Worm (Caenorhabditis elegans) whole organism, early embryonic: Measurements from ENCODE around the gene dsb-2.

Experiments
- B0310.2 ChIP-seq: sonication (generic microtip); optimal IDR thresholded peaks from 2 replicates; lab custom pipeline; 2016; ENCODE audit warnings: mild to moderate bottlenecking, missing genetic modification characterization, missing compliant biosample characterization
- F13C5.2 ChIP-seq: sonication (generic microtip); optimal IDR thresholded peaks from 2 replicates; lab custom pipeline; 2017; ENCODE audit warnings: mild to moderate bottlenecking, missing genetic modification characterization, inconsistent platforms, missing compliant biosample characterization
- aly-1 ChIP-seq: sonication (generic microtip); optimal IDR thresholded peaks from 2 replicates; lab custom pipeline; 2016; ENCODE audit warnings: missing genetic modification characterization, missing compliant biosample characterization
- ama-1 ChIP-seq: fragments of 150-350 bp; optimal IDR thresholded peaks from 2 replicates; lab custom pipeline; 2014
- ceh-36 ChIP-seq: sonication (generic microtip); optimal IDR thresholded peaks from 2 replicates; lab custom pipeline; 2016; ENCODE audit warnings: missing genetic modification characterization, inconsistent platforms, missing compliant biosample characterization
- flt-1 ChIP-seq: fragments of 200-800 bp; sonication (Bioruptor generic); IDR thresholded peaks from 2 replicates; pipeline ENCODE4 v1.3.6; 2022; ENCODE audit warnings: missing genetic modification characterization, missing compliant biosample characterization
- hmbx-1 ChIP-seq: sonication (generic microtip); optimal IDR thresholded peaks from 2 replicates; lab custom pipeline; 2016; ENCODE audit warnings: mild to moderate bottlenecking, missing genetic modification characterization, missing compliant biosample characterization
- hmg-4 ChIP-seq: fragments of 200-800 bp; sonication (Bioruptor generic); optimal IDR thresholded peaks from 2 replicates; lab custom pipeline; 2018; ENCODE audit warnings: mild to moderate bottlenecking, missing genetic modification characterization, missing compliant biosample characterization
- hnd-1 ChIP-seq: sonication (generic microtip); optimal IDR thresholded peaks from 2 replicates; lab custom pipeline; 2016; ENCODE audit warnings: missing genetic modification characterization, missing compliant biosample characterization
- pes-1 ChIP-seq: fragments of 200-800 bp; sonication (Bioruptor generic); IDR thresholded peaks from 2 replicates; pipeline ENCODE4 v1.3.6; 2022; ENCODE audit warnings: missing genetic modification reagents, missing genetic modification characterization, missing compliant biosample characterization
- sea-1 ChIP-seq: fragments of 200-800 bp; sonication (Bioruptor generic); conservative IDR thresholded peaks from 2 replicates; pipeline ENCODE4 v1.3.6; 2022; ENCODE audit warnings: missing genetic modification characterization, missing compliant biosample characterization
- tbx-11 ChIP-seq: fragments of 200-800 bp; sonication (Bioruptor generic); IDR thresholded peaks from 2 replicates; pipeline ENCODE4 v1.3.6; 2022; ENCODE audit warnings: missing genetic modification characterization, missing compliant biosample characterization
- tbx-37 ChIP-seq: fragments of 200-800 bp; sonication (Bioruptor generic); conservative IDR thresholded peaks from 2 replicates; pipeline ENCODE4 v1.3.6; 2022; ENCODE audit warnings: missing genetic modification reagents, missing genetic modification characterization, missing compliant biosample characterization
- tra-4 ChIP-seq: sonication (generic microtip); optimal IDR thresholded peaks from 2 replicates; lab custom pipeline; 2017; ENCODE audit warnings: missing genetic modification characterization, missing compliant biosample characterization

dsb-2 gene

ce11 chrII:14437116-14437515 lies 26.2 kb downstream of the dsb-2 start:
- TF ChIP-seq flt-1 (no peak), ceh-36 (peak; percentile 93), sea-1 (GFP tag; lab: Robert Waterston, UW) (no peak)

DNA sequence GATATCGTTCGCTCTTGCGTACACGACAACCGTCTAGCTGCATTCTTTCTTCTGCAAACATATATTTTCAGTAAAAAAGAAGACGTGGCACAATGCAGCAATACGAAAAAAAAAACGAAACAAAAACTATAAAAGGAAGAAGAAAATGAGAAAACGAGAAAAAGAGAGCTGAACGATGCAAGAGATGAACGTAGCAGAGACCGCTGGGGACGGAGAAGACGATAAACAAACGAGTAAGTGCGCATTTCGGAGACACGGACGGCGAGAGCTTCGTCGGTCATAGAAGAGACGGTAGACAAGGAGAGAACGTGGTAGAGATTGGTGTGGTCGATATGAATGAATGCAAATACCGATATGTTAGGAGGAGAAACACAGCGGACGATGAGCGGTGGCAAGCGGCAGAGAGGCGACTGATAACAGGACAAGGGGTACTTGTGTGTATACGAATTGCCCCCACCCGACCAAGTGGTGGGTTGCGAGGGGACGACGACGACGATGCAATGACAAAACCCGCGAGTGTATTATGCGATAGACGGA lies 27.1 kb downstream of the dsb-2 start, which contains the start of gene K04B12.2:
TSS of gene K04B12.2 (minus strand) at position 51 of the 537 bp plus-strand sequence.
- TF ChIP-seq pes-1 (GFP tag; lab: Robert Waterston, UW) (no peak), hmbx-1 (tag; lab: Kevin White, UChicago) (no peak), aly-1 (tag; lab: Kevin White, UChicago) (no peak), F13C5.2 (tag; lab: Kevin White, UChicago) (peak; percentile 60), hmg-4 (GFP tag; lab: Kevin White, UChicago) (peak; percentile 59), sea-1 (GFP tag; lab: Robert Waterston, UW) (0 out of 2 replicates have a peak, but pooled peaks have one; percentile 17)

DNA sequence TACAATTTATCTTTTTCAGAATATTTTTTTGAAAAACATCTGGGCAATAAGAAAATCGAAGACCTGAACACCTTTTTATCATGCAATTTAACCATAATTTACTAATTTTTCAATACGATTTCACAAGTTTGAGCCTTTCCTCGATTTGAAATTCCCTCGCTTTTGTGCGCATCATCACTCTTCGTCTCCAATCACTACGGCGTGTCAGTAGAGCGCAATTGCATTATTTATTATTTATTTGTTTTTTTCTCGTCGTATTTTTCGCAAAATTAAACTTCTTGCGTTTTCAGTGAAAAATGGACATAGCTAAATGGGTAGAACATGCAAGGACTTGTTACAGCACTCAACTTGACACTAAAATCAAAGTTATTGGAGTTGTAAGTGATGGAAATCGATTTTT lies 30.2 kb downstream of the dsb-2 start, which contains the start of gene smg-8:
TSS of gene smg-8 (plus strand) at position 266 of the 400 bp plus-strand sequence.
- no peak for TF ChIP-seq flt-1
- TF ChIP-seq B0310.2, result no peak
- no peak for TF ChIP-seq sea-1 (GFP tag; lab: Robert Waterston, UW)
- TF ChIP-seq F13C5.2 (tag; lab: Kevin White, UChicago), result peak; percentile 37
- no peak for TF ChIP-seq tra-4 (tag; lab: Kevin White, UChicago)
- no peak for TF ChIP-seq tbx-37
- TF ChIP-seq tbx-11 (GFP tag; lab: Robert Waterston, UW), result no peak

DNA sequence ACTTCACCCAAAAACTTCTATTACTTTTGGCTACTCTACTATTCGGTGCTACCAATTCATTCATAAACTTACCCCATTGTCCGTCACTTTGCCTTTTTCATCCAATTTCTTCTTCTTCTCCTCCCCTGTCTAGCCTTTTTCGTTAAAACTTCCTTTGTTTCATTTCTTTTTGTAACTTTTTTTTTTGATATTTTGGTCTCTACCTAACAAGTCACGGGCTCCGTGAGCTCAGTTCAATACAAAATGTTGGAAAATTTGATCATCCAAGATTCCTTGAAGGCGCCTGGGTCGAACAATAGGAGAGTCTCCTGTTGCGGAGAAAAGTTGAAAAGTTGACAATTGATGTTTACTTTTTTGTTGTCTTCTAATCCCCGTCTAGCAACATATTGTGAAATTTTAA lies 41.0 kb downstream of the dsb-2 start:
- TF ChIP-seq tbx-37 (no peak), hnd-1 (tag; lab: Kevin White, UChicago) (no peak), B0310.2 (no peak)

ce11 chrII:14455332-14455731 lies 44.4 kb downstream of the dsb-2 start, which contains the start of gene dmsr-6:
TSS of gene dmsr-6 (plus strand) at chrII:14455632.
- TF ChIP-seq tbx-37, result no peak
- no peak for TF ChIP-seq ama-1
- no peak for TF ChIP-seq pes-1 (GFP tag; lab: Robert Waterston, UW)
